Worm (Caenorhabditis elegans) whole organism, L4/young adult: ENCODE measurements around the gene fshr-1.

ENCODE experiments used
- W03F9.2 ChIP-seq: fragments of 150-350 bp; optimal IDR thresholded peaks from 2 replicates; lab custom pipeline; 2014; ENCODE audit warnings: missing biosample characterization, missing genetic modification characterization
- dao-5 ChIP-seq: sonication (generic microtip); optimal IDR thresholded peaks from 2 replicates; lab custom pipeline; 2016; ENCODE audit warnings: missing genotype, missing genetic modification characterization, moderate library complexity, missing compliant biosample characterization
- him-1 ChIP-seq: sonication (generic microtip); optimal IDR thresholded peaks from 2 replicates; lab custom pipeline; 2016; ENCODE audit warnings: missing genotype, missing genetic modification reagents, missing genetic modification characterization, missing compliant biosample characterization

The fshr-1 gene

DNA sequence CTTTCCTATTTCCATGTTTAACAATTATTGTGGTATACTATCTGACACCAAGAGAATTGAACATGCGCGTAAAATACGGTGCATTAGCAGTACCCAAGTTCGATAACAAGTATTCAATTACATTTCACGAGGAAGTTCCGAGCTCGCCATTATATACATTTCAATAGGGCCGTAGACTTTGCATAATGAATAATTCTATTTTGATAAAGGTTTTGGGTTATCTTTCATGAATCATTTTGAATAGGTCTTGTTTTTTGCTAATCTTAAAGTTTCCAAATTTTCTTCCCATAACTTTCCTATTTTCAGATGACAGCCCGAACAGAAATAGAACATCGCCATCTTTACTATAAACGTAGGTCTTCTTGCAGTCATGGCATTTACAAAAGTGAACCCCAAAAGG is 36.6 kb downstream of the fshr-1 start, which contains the start of gene C50H2.13:
C50H2.13 (plus strand) TSS at position 301 of the 400 bp plus-strand sequence.
- no peak for TF ChIP-seq dao-5
- TF ChIP-seq him-1 (tag; lab: Kevin White, UChicago): no peak
- no peak for TF ChIP-seq W03F9.2 (tag; lab: Kevin White, UChicago)

DNA sequence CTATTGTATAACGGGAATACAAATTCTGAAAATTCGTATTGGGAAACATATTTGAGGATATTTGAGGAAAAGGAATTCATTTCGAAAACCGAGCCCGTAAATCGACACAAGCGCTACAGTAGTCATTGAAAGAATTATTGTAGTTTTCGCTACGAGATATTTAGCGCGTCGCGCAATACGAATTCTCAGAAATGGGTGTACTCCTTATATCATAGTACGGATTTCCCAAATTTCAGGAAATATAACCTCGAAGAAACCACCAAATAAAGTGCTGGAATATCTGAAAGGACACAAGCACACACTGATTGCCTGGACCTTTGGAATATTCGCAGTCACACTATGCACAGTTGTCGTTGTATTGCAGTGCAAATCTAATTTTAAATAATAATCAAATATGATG is 37.7 kb downstream of the fshr-1 start:
- TF ChIP-seq him-1 (tag; lab: Kevin White, UChicago) (no peak), dao-5 (no peak), W03F9.2 (tag; lab: Kevin White, UChicago) (no peak)

DNA sequence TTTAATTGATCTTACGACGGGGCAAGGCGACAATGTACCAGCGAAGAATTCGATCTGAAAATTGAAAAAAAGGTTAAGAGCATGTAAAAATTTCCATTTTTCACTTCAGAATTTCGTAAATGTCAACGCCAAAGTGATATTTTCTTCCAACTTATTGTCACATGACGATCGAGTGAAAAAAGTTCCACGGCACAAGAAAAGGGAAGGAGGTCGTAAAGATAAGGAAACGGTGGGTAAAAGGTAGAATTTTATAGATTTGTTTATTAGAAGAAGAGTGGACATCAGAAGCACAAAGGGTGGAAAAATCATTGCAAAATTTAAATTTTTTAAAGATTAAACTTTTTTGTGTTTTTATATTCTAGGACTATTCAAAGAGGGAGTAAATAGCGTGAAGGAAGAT is 38.3 kb downstream of the fshr-1 start:
- TF ChIP-seq W03F9.2 (tag; lab: Kevin White, UChicago) (no peak), dao-5 (no peak), him-1 (tag; lab: Kevin White, UChicago) (no peak)

DNA sequence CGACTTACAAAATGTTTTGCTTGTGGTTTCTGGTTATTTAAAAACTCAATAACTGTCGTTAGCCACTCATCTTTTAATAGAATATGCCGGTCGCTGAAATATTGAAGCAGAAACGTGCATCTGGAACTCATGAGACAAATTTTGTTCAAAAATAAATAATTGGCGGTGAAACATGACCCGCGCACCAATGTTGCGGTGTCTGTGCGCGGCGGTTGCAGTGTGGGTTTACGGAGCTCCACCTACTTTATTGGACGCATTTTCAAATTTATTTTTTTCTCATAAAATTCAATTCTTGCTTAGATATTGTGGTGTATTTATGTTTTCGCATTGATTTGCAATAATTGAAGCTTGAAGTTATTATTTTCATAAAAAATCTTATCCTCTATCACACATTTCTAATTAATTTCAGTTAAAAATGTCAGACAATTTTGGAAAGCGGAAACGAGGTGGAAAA is 41.0 kb downstream of the fshr-1 start, which contains the start of the genes rmh-2 and suds-3:
rmh-2 (minus strand) TSS at position 164 of the 454 bp plus-strand sequence.
suds-3 (plus strand) TSS at position 404 of the 454 bp plus-strand sequence.
- TF ChIP-seq W03F9.2 (tag; lab: Kevin White, UChicago): no peak

DNA sequence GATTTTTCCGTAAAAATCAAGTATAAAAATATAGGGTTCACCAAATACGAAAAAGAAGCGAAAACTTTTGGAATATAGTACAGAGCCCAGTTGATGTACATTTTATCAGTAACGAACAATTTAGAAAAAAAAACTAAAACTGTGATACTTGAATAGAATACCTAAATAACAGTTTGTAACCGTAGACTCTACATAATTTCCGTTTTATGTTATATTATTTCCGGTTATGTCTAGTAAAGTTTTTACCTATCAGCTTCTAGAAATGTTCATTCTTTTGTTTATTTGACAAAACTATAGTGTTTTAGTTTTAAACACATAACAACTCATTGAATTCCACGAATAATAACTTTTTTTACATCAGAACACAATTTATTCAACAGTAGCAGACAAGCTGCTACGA is 47.8 kb downstream of the fshr-1 start, which contains the start of gene srj-33:
srj-33 (minus strand) TSS at position 101 of the 400 bp plus-strand sequence.
- TF ChIP-seq W03F9.2 (tag; lab: Kevin White, UChicago): no peak
- TF ChIP-seq him-1 (tag; lab: Kevin White, UChicago): no peak
- TF ChIP-seq dao-5: no peak

DNA sequence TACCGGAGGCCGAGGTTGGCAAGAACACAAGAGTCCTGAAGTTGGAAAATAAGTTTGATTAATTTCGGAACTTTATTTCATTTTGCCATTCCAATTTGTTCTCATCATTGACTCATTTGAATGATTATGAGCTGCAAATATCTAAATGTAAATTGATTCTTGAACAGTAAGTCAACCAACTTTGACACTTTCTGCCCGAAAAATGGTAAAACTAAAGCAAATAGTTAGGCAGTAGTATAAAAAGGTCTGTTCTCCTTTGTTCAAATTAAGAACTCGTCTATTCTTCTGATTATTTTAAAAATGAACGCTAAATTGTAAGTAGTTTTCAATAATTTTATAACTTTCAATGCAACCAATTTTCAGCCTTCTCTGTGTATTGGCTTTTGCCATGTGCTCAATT is 53.4 kb downstream of the fshr-1 start, which contains the start of gene fipr-12:
fipr-12 (plus strand) TSS at position 301 of the 400 bp plus-strand sequence.
- TF ChIP-seq W03F9.2 (tag; lab: Kevin White, UChicago): no peak

DNA sequence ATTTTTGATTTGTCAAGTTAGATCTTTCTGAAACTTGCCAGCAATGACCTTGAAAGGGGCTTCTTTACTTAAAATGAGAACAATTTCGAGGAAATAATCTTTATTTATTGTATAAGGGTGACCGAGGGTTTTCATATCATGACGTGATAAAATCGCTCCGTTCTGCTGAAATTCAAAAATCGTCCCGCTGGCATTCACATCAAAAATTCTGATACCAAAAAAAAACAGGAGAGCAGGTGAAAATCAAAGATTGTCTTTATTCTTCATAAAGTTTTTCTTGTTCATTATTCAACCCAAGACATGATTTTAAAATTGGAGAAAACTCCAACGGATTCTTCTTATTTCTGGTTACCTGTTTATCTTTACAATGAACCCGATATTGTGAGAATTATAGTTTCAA is 54.5 kb downstream of the fshr-1 start, which contains the start of gene sre-28:
sre-28 (plus strand) TSS at position 301 of the 400 bp plus-strand sequence.
- TF ChIP-seq him-1 (tag; lab: Kevin White, UChicago) (no peak), dao-5 (no peak), W03F9.2 (tag; lab: Kevin White, UChicago) (no peak)
